Worm (Caenorhabditis elegans) whole organism, L4 larva: ENCODE data around the gene F21A3.3.

ENCODE experiments used
- F10B5.3 ChIP-seq: sonication (generic microtip); optimal IDR thresholded peaks from 2 replicates; lab custom pipeline; 2016; ENCODE audit warnings: mild to moderate bottlenecking, missing genetic modification characterization, missing compliant biosample characterization
- F26F4.8 ChIP-seq: fragments of 200-800 bp; sonication (Bioruptor generic); conservative IDR thresholded peaks from 2 replicates; pipeline ENCODE4 v1.3.6; 2022; ENCODE audit warnings: missing genetic modification characterization, missing compliant biosample characterization
- F37D6.2 ChIP-seq: sonication (generic microtip); optimal IDR thresholded peaks from 2 replicates; lab custom pipeline; 2016; ENCODE audit warnings: mild to moderate bottlenecking, missing genetic modification characterization, missing compliant biosample characterization
- R02D3.7 ChIP-seq: fragments of 150-350 bp; sonication (generic microtip); optimal IDR thresholded peaks from 3 replicates; lab custom pipeline; 2014; ENCODE audit warnings: missing biosample characterization, missing genetic modification characterization
- Y105C5A.15 ChIP-seq: fragments of 200-800 bp; sonication (Bioruptor generic); IDR thresholded peaks from 2 replicates; pipeline ENCODE4 v1.3.6; 2022; ENCODE audit warnings: missing genetic modification characterization, missing compliant biosample characterization
- Y48G9A.11 ChIP-seq: fragments of 200-800 bp; sonication (Bioruptor generic); IDR thresholded peaks from 2 replicates; pipeline ENCODE4 v1.3.6; 2022; ENCODE audit warnings: missing genetic modification reagents, missing genetic modification characterization, missing compliant biosample characterization
- Y75B8A.6 ChIP-seq: fragments of 200-800 bp; sonication (Bioruptor generic); IDR thresholded peaks from 2 replicates; pipeline ENCODE4 v1.3.6; 2022; ENCODE audit warnings: missing genetic modification reagents, missing genetic modification characterization, missing compliant biosample characterization
- ZK337.2 ChIP-seq: fragments of 200-800 bp; sonication (Bioruptor generic); IDR thresholded peaks from 2 replicates; pipeline ENCODE4 v1.3.6; 2022; ENCODE audit warnings: missing genetic modification reagents, missing genetic modification characterization, missing compliant biosample characterization
- ZK546.5 ChIP-seq, 2 experiments: sonication (generic microtip); optimal IDR thresholded peaks; 2 replicates each; lab custom pipeline; 2017; ENCODE audit warnings: missing biosample characterization in 2 of 2, missing genetic modification characterization in 2 of 2
- aha-1 ChIP-seq: fragments of 150-350 bp; peaks from one replicate; lab custom pipeline; 2014; ENCODE audit warnings: missing biosample characterization, missing genetic modification characterization
- ama-1 ChIP-seq: fragments of 150-350 bp; optimal IDR thresholded peaks from 2 replicates; lab custom pipeline; 2014; ENCODE audit warnings: inconsistent platforms, mixed read lengths
- arid-1 ChIP-seq: fragments of 200-800 bp; sonication (Bioruptor generic); conservative IDR thresholded peaks from 2 replicates; pipeline ENCODE4 v1.3.6; 2022; ENCODE audit warnings: missing genetic modification reagents, missing genetic modification characterization, missing compliant biosample characterization
- attf-4 ChIP-seq: sonication (generic microtip); optimal IDR thresholded peaks from 3 replicates; lab custom pipeline; 2017; ENCODE audit warnings: missing biosample characterization, missing genetic modification characterization
- ceh-32 ChIP-seq: sonication (generic microtip); optimal IDR thresholded peaks from 2 replicates; lab custom pipeline; 2016; ENCODE audit warnings: mild to moderate bottlenecking, missing genetic modification characterization, missing compliant biosample characterization; ENCODE audit not compliant: poor library complexity
- ceh-44 ChIP-seq: fragments of 200-800 bp; sonication (Bioruptor generic); IDR thresholded peaks from 2 replicates; pipeline ENCODE4 v1.3.6; 2022; ENCODE audit warnings: missing genetic modification reagents, missing genetic modification characterization, missing compliant biosample characterization
- ceh-62 ChIP-seq: sonication (generic microtip); optimal IDR thresholded peaks from 2 replicates; lab custom pipeline; 2017; ENCODE audit warnings: missing biosample characterization, missing genetic modification characterization
- ceh-82 ChIP-seq: sonication (generic microtip); optimal IDR thresholded peaks from 2 replicates; lab custom pipeline; 2017; ENCODE audit warnings: missing biosample characterization, missing genetic modification characterization
- ces-1 ChIP-seq: fragments of 150-350 bp; sonication (generic microtip); optimal IDR thresholded peaks from 4 replicates; lab custom pipeline; 2014; ENCODE audit warnings: missing biosample characterization, missing genetic modification reagents, missing genetic modification characterization
- daf-19 ChIP-seq: fragments of 200-800 bp; sonication (Bioruptor generic); conservative IDR thresholded peaks from 2 replicates; pipeline ENCODE4 v1.3.6; 2022; ENCODE audit warnings: missing genetic modification characterization, missing compliant biosample characterization
- dmd-6 ChIP-seq: fragments of 200-800 bp; sonication (Bioruptor generic); IDR thresholded peaks from 2 replicates; pipeline ENCODE4 v1.3.6; 2022; ENCODE audit warnings: missing genetic modification reagents, missing genetic modification characterization, missing compliant biosample characterization
- dmd-8 ChIP-seq: fragments of 200-800 bp; sonication (Bioruptor generic); IDR thresholded peaks from 2 replicates; pipeline ENCODE4 v1.3.6; 2022; ENCODE audit warnings: missing genetic modification characterization, missing compliant biosample characterization
- dve-1 ChIP-seq: sonication (generic microtip); optimal IDR thresholded peaks from 2 replicates; lab custom pipeline; 2017; ENCODE audit warnings: antibody characterized with exemption, mild to moderate bottlenecking, missing genetic modification characterization, missing compliant biosample characterization; ENCODE audit not compliant: insufficient read depth
- egl-27 ChIP-seq: sonication (generic microtip); optimal IDR thresholded peaks from 3 replicates; lab custom pipeline; 2017; ENCODE audit warnings: missing biosample characterization, missing genetic modification reagents, missing genetic modification characterization
- fos-1 ChIP-seq: fragments of 150-350 bp; optimal IDR thresholded peaks from 2 replicates; lab custom pipeline; 2014; ENCODE audit warnings: missing biosample characterization, missing genetic modification characterization
- hmg-1.1 ChIP-seq: fragments of 200-800 bp; sonication (Bioruptor generic); IDR thresholded peaks from 2 replicates; pipeline ENCODE4 v1.3.6; 2022; ENCODE audit warnings: missing genetic modification reagents, missing genetic modification characterization, missing compliant biosample characterization
- jun-1 ChIP-seq: fragments of 150-350 bp; optimal IDR thresholded peaks from 2 replicates; lab custom pipeline; 2014; ENCODE audit warnings: missing biosample characterization, missing genetic modification reagents, missing genetic modification characterization
- lim-7 ChIP-seq: fragments of 200-800 bp; sonication (Bioruptor generic); IDR thresholded peaks from 2 replicates; pipeline ENCODE4 v1.3.6; 2022; ENCODE audit warnings: missing genetic modification characterization, missing compliant biosample characterization
- lin-1 ChIP-seq: fragments of 200-800 bp; sonication (Bioruptor generic); IDR thresholded peaks from 2 replicates; pipeline ENCODE4 v1.3.6; 2022; ENCODE audit warnings: missing genetic modification reagents, missing genetic modification characterization, missing compliant biosample characterization
- lin-13 ChIP-seq: fragments of 150-350 bp; optimal IDR thresholded peaks from 2 replicates; lab custom pipeline; 2014; ENCODE audit warnings: missing biosample characterization, missing genetic modification reagents, missing genetic modification characterization
- lin-29 ChIP-seq: fragments of 200-800 bp; sonication (Bioruptor generic); IDR thresholded peaks from 2 replicates; pipeline ENCODE4 v1.3.6; 2022; ENCODE audit warnings: missing genetic modification reagents, missing genetic modification characterization, missing compliant biosample characterization
- lin-38 ChIP-seq: fragments of 200-800 bp; sonication (Bioruptor generic); IDR thresholded peaks from 2 replicates; pipeline ENCODE4 v1.3.6; 2022; ENCODE audit warnings: missing genetic modification reagents, missing genetic modification characterization, missing compliant biosample characterization
- lin-39 ChIP-seq: fragments of 150-350 bp; optimal IDR thresholded peaks from 2 replicates; lab custom pipeline; 2014; ENCODE audit warnings: missing biosample characterization, missing genetic modification reagents, missing genetic modification characterization
- madf-9 ChIP-seq: fragments of 200-800 bp; sonication (Bioruptor generic); conservative IDR thresholded peaks from 2 replicates; pipeline ENCODE4 v1.3.6; 2022; ENCODE audit warnings: missing genetic modification reagents, missing genetic modification characterization, missing compliant biosample characterization
- mdl-1 ChIP-seq, 2 experiments: fragments of 150-350 bp in 1 of 2; sonication (generic microtip) in 1 of 2; optimal IDR thresholded peaks; 2 replicates each; lab custom pipeline; 2014 to 2017; ENCODE audit warnings: missing biosample characterization in 2 of 2, missing genetic modification characterization in 2 of 2
- mep-1 ChIP-seq: fragments of 150-350 bp; sonication (generic microtip); optimal IDR thresholded peaks from 3 replicates; lab custom pipeline; 2014; ENCODE audit warnings: missing biosample characterization, missing genetic modification characterization
- mxl-2 ChIP-seq: fragments of 200-800 bp; sonication (Bioruptor generic); conservative IDR thresholded peaks from 2 replicates; pipeline ENCODE4 v1.3.6; 2022; ENCODE audit warnings: missing genetic modification reagents, missing genetic modification characterization, missing compliant biosample characterization
- mxl-3 ChIP-seq: fragments of 200-800 bp; sonication (Bioruptor generic); optimal IDR thresholded peaks from 2 replicates; lab custom pipeline; 2018; ENCODE audit warnings: mild to moderate bottlenecking, missing genetic modification characterization, missing compliant biosample characterization
- nhr-11 ChIP-seq: fragments of 150-350 bp; optimal IDR thresholded peaks from 2 replicates; lab custom pipeline; 2014; ENCODE audit warnings: missing biosample characterization, missing genetic modification characterization
- nhr-237 ChIP-seq: sonication (generic microtip); optimal IDR thresholded peaks from 2 replicates; lab custom pipeline; 2017; ENCODE audit warnings: missing biosample characterization, missing genetic modification characterization
- nhr-41 ChIP-seq: fragments of 200-800 bp; sonication (Bioruptor generic); IDR thresholded peaks from 2 replicates; pipeline ENCODE4 v1.3.6; 2022; ENCODE audit warnings: missing genetic modification reagents, missing genetic modification characterization, missing compliant biosample characterization
- nhr-76 ChIP-seq: fragments of 150-350 bp; optimal IDR thresholded peaks from 2 replicates; lab custom pipeline; 2014; ENCODE audit warnings: missing biosample characterization, missing genetic modification characterization
- saeg-2 ChIP-seq: fragments of 200-800 bp; sonication (Bioruptor generic); IDR thresholded peaks from 2 replicates; pipeline ENCODE4 v1.3.6; 2022; ENCODE audit warnings: missing genetic modification reagents, missing genetic modification characterization, missing compliant biosample characterization
- sdz-12 ChIP-seq: fragments of 200-800 bp; sonication (Bioruptor generic); optimal IDR thresholded peaks from 2 replicates; lab custom pipeline; 2018; ENCODE audit warnings: mild to moderate bottlenecking, missing genetic modification characterization, missing compliant biosample characterization
- set-16 ChIP-seq: fragments of 200-800 bp; sonication (Bioruptor generic); IDR thresholded peaks from 2 replicates; pipeline ENCODE4 v1.3.6; 2022; ENCODE audit warnings: missing genetic modification reagents, missing genetic modification characterization, missing compliant biosample characterization
- skn-1 ChIP-seq: fragments of 150-350 bp; optimal IDR thresholded peaks from 2 replicates; lab custom pipeline; 2014; ENCODE audit warnings: missing biosample characterization, missing genetic modification characterization
- spr-1 ChIP-seq: sonication (generic microtip); optimal IDR thresholded peaks from 2 replicates; lab custom pipeline; 2016; ENCODE audit warnings: mild to moderate bottlenecking, missing genetic modification characterization, missing compliant biosample characterization
- spr-3 ChIP-seq: fragments of 200-800 bp; sonication (Bioruptor generic); optimal IDR thresholded peaks from 2 replicates; lab custom pipeline; 2018; ENCODE audit warnings: mild to moderate bottlenecking, missing genetic modification characterization, missing compliant biosample characterization
- tag-97 ChIP-seq: fragments of 200-800 bp; sonication (Bioruptor generic); IDR thresholded peaks from 2 replicates; pipeline ENCODE4 v1.3.6; 2022; ENCODE audit warnings: missing genetic modification characterization, missing compliant biosample characterization
- unc-130 ChIP-seq: sonication (generic microtip); optimal IDR thresholded peaks from 2 replicates; lab custom pipeline; 2016; ENCODE audit warnings: missing genetic modification reagents, missing genetic modification characterization, missing compliant biosample characterization
- unc-39 ChIP-seq: sonication (generic microtip); optimal IDR thresholded peaks from 2 replicates; lab custom pipeline; 2017; ENCODE audit warnings: missing biosample characterization, missing genetic modification characterization
- unc-62 ChIP-seq, 3 experiments: fragments of 150-350 bp in 1 of 3; sonication (generic microtip); optimal IDR thresholded peaks in 2 of 3; peaks in 1 of 3; 1 replicate in 1 of 3; 2 replicates in 2 of 3; lab custom pipeline; 2014 to 2017; ENCODE audit warnings: missing biosample characterization in 3 of 3, missing genetic modification characterization in 3 of 3, missing genetic modification reagents in 3 of 3, missing genotype in 1 of 3
- zip-11 ChIP-seq: fragments of 200-800 bp; sonication (Bioruptor generic); IDR thresholded peaks from 2 replicates; pipeline ENCODE4 v1.3.6; 2022; ENCODE audit warnings: missing genetic modification characterization, missing compliant biosample characterization
- ztf-7 ChIP-seq: fragments of 150-350 bp; optimal IDR thresholded peaks from 2 replicates; lab custom pipeline; 2014; ENCODE audit warnings: missing biosample characterization, missing genetic modification characterization

Gene F21A3.3

ce11 chrV:15563985-15564384, 46.5 kb downstream of the F21A3.3 start:
- TF ChIP-seq F26F4.8 (GFP tag; lab: Robert Waterston, UW): no peak
- no peak for TF ChIP-seq ceh-62 (tag; lab: Kevin White, UChicago)
- TF ChIP-seq unc-62 (GFP tag; optimal IDR thresholded peaks at IDR 0.05 in 1 of 2; lab: Kevin White, UChicago): no peak
- TF ChIP-seq unc-62 (tag; optimal IDR thresholded peaks at IDR 0.05; lab: Kevin White, UChicago): no peak
- TF ChIP-seq lin-13 (GFP tag; lab: Kevin White, UChicago): no peak
- no peak for TF ChIP-seq dmd-8 (GFP tag; lab: Robert Waterston, UW)
- no peak for TF ChIP-seq nhr-76
- no peak for TF ChIP-seq daf-19 (GFP tag; lab: Robert Waterston, UW)
- no peak for TF ChIP-seq zip-11 (GFP tag; lab: Robert Waterston, UW)
- no peak for TF ChIP-seq ceh-44 (GFP tag; lab: Robert Waterston, UW)
- TF ChIP-seq lim-7 (GFP tag; lab: Robert Waterston, UW): no peak
- no peak for TF ChIP-seq ceh-82 (tag; lab: Kevin White, UChicago)
- no peak for TF ChIP-seq sdz-12 (GFP tag; lab: Kevin White, UChicago)
- TF ChIP-seq ceh-32: no peak
- TF ChIP-seq lin-38: no peak
- TF ChIP-seq dmd-6 (GFP tag; lab: Robert Waterston, UW): peak; percentile 81
- no peak for TF ChIP-seq ztf-7 (tag; lab: Kevin White, UChicago)
- peak; percentile 19; the same call in 1 of the 2 replicates for TF ChIP-seq hmg-1.1 (GFP tag; lab: Robert Waterston, UW)
- TF ChIP-seq lin-39: no peak
- no peak for TF ChIP-seq ces-1 (GFP tag; lab: Kevin White, UChicago)
- no peak for TF ChIP-seq set-16
- TF ChIP-seq nhr-11: peak; percentile 40
- no peak for TF ChIP-seq saeg-2 (GFP tag; lab: Robert Waterston, UW)
- TF ChIP-seq nhr-41 (GFP tag; lab: Robert Waterston, UW): no peak
- no peak for TF ChIP-seq ama-1 (lab: Kevin White, UChicago)
- no peak for TF ChIP-seq fos-1 (tag; lab: Kevin White, UChicago)
- TF ChIP-seq Y105C5A.15 (GFP tag; lab: Robert Waterston, UW): no peak
- no peak for TF ChIP-seq F37D6.2 (tag; lab: Kevin White, UChicago)
- TF ChIP-seq nhr-237 (tag; lab: Kevin White, UChicago): no peak
- peak; percentile 25 for TF ChIP-seq aha-1
- TF ChIP-seq F10B5.3 (tag; lab: Kevin White, UChicago): no peak
- TF ChIP-seq mep-1 (tag; lab: Kevin White, UChicago): peak; percentile 53
- no peak for TF ChIP-seq lin-1 (GFP tag; lab: Robert Waterston, UW)
- peak; percentile 15 for TF ChIP-seq mxl-3 (GFP tag; lab: Kevin White, UChicago)
- no peak for TF ChIP-seq Y48G9A.11 (GFP tag; lab: Robert Waterston, UW)
- no peak for TF ChIP-seq lin-29
- TF ChIP-seq madf-9: no peak
- peak; percentile 57 for TF ChIP-seq dve-1 (tag; lab: Kevin White, UChicago)
- TF ChIP-seq egl-27 (tag; lab: Kevin White, UChicago): peak; percentile 30
- no peak for TF ChIP-seq arid-1 (GFP tag; lab: Robert Waterston, UW)
- no peak for TF ChIP-seq spr-3 (GFP tag; lab: Kevin White, UChicago)
- no peak for TF ChIP-seq unc-130 (GFP tag; lab: Kevin White, UChicago)
- TF ChIP-seq attf-4 (tag; lab: Kevin White, UChicago): no peak
- TF ChIP-seq skn-1 (tag; lab: Kevin White, UChicago): no peak
- no peak for TF ChIP-seq ZK337.2 (GFP tag; lab: Robert Waterston, UW)
- TF ChIP-seq mxl-2 (GFP tag; lab: Robert Waterston, UW): no peak
- TF ChIP-seq jun-1 (tag; lab: Kevin White, UChicago): no peak
- no peak for TF ChIP-seq tag-97 (GFP tag; lab: Robert Waterston, UW)
- no peak for TF ChIP-seq unc-39 (tag; lab: Kevin White, UChicago)
- no peak for TF ChIP-seq spr-1 (tag; lab: Kevin White, UChicago)
- no peak for TF ChIP-seq Y75B8A.6 (GFP tag; lab: Robert Waterston, UW)
- no peak for TF ChIP-seq R02D3.7
- peak in 1 of 2 experiments; percentile 69 for TF ChIP-seq mdl-1 (tag; optimal IDR thresholded peaks at IDR 0.05; lab: Kevin White, UChicago)
- TF ChIP-seq ZK546.5 (tag; optimal IDR thresholded peaks at IDR 0.05; lab: Kevin White, UChicago): no peak
